Fruit fly (Drosophila melanogaster): ENCODE measurements around the gene RnrL.

Gene RnrL

DNA sequence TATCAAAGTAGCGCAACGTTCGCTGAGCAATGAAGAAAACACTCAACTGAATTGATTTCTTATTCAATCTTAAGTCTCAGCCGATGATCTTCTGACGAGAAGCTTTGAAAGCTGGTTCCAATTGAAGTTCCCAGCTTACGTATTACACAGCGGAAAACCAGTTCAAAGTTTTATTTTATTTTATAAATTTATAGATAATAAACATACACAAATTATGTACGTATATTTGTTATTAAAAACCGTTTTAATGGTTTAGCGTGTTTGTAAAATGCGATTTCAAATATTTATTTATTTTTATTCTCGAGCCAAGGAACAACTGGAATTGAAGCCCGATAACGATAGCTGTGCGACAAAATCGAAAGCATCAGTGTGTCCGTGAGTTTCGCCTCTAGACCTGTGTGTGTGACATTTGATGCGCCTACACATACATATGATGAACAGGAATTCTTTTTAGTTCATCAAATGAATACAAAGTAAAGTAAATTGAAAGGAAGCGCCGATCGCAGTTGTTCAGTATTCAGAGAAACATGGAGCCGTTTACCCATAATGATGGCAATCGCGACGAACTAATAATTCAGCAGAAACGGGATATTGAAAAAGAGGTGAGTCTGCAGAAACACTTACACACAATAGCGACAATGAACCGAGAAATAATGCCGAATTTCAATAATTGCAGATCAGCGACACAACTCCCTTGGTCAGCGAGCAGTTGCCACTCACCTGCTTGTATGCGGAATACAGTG lies 21.1 kb downstream of the RnrL start, which contains the start of the genes CG5390 and CG4968 (continued):
- TF ChIP-seq Eip75B (GFP tag; optimal IDR thresholded peaks at IDR 0.05), result peak; percentile 58
- TF ChIP-seq topi (GFP tag; optimal IDR thresholded peaks at IDR 0.05), result peak; percentile 66
- TF ChIP-seq vri (GFP tag; optimal IDR thresholded peaks at IDR 0.05), result peak; percentile 70
- TF ChIP-seq cyc (GFP tag; optimal IDR thresholded peaks at IDR 0.05), result peak; percentile 55
- peak; percentile 77 for TF ChIP-seq OdsH (GFP tag; optimal IDR thresholded peaks at IDR 0.05)
- TF ChIP-seq CG1621 (tag; optimal IDR thresholded peaks at IDR 0.05), result no peak
- peak; percentile 94 for TF ChIP-seq dsx (GFP tag; optimal IDR thresholded peaks at IDR 0.05; ENCODE audit: poor library complexity, severe bottlenecking)
- TF ChIP-seq CG7368 (GFP tag; optimal IDR thresholded peaks at IDR 0.05), result no peak
- TF ChIP-seq Ets21C (GFP tag; optimal IDR thresholded peaks at IDR 0.05), result peak; percentile 22
- TF ChIP-seq esn (GFP tag; optimal IDR thresholded peaks at IDR 0.05), result peak; percentile 77
- TF ChIP-seq Eip78C (GFP tag), result peak; percentile 90

DNA sequence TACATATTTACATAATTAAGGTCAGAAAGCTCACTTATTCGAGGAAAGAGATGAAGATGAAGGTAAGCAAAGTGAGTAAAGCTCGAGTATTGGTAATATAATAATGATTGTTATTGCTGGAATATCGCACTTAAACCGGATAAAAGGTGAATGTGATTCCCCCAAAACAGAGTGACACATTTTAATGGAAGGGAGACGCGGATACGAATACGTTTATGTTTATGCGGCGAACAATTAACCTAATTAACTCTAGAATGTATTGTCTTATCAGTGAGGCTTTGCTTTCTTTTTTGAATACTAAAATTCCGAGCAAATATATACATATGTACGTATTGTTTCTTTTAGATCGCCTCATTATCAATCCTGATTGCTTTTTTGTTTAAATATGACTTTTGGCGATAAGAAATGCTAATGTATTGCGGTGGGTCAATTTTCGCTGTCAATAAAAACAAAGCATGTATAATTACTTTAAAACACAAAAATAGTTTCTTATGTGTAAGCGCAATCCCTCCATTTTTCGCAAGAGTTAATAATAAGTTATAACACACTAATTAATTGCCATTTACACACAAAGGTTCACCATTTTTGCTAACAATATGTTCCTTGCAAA lies 22.1 kb downstream of the RnrL start:
- TF ChIP-seq Lpt (GFP tag; optimal IDR thresholded peaks at IDR 0.05) (no peak), Hr4 (GFP tag; optimal IDR thresholded peaks at IDR 0.05) (no peak), dac (GFP tag; optimal IDR thresholded peaks at IDR 0.05) (no peak), Eip78C (GFP tag) (peak; percentile 39)

DNA sequence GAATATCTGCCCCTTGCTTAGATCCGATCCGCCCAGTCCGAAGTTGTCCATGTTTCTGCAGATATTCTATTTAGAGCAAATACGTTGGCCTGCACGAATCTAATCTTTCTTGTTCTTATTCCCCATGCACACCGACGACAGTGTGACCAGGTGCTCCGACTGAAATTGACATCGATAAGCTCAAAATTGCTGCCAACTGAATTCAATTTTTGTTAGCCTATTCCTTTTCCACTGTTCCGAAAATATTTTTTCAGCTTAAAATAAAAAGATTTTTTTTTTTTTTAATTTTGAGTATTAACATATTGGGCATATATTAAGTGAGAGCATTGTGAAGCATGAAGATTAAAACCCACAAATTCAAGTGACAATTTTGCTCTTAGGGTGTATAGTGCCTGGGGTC lies 24.0 kb downstream of the RnrL start, which contains the start of gene nmd:
nmd (minus strand) TSS at position 162 of the 400 bp plus-strand sequence.
- TF ChIP-seq ss (GFP tag; optimal IDR thresholded peaks at IDR 0.05) (no peak), dsx (GFP tag; optimal IDR thresholded peaks at IDR 0.05; ENCODE audit: poor library complexity, severe bottlenecking) (no peak), Lpt (GFP tag; optimal IDR thresholded peaks at IDR 0.05) (no peak), spab (GFP tag; optimal IDR thresholded peaks at IDR 0.05) (no peak), fkh (GFP tag; optimal IDR thresholded peaks at IDR 0.05) (no peak), CG31627 (GFP tag; optimal IDR thresholded peaks at IDR 0.05) (peak; percentile 2), pdm3 (GFP tag; optimal IDR thresholded peaks at IDR 0.05) (no peak), CG10669 (GFP tag; optimal IDR thresholded peaks at IDR 0.05) (no peak), CG6276 (GFP tag; optimal IDR thresholded peaks at IDR 0.05) (no peak), CG1621 (tag; optimal IDR thresholded peaks at IDR 0.05) (no peak), CG6792 (GFP tag; optimal IDR thresholded peaks at IDR 0.05) (no peak), eg (GFP tag; IDR thresholded peaks at IDR 0.05) (no peak), CG8319 (GFP tag; optimal IDR thresholded peaks at IDR 0.05) (no peak), CG11902 (GFP tag; optimal IDR thresholded peaks at IDR 0.05) (no peak), CG3919 (GFP tag; optimal IDR thresholded peaks at IDR 0.05) (no peak), salr (GFP tag; optimal IDR thresholded peaks at IDR 0.05) (no peak), Eip78C (GFP tag) (peak; percentile 45), cyc (GFP tag; optimal IDR thresholded peaks at IDR 0.05) (no peak), vri (GFP tag; optimal IDR thresholded peaks at IDR 0.05) (no peak), Sox14 (GFP tag; optimal IDR thresholded peaks at IDR 0.05) (peak; percentile 34), CG11762 (GFP tag; optimal IDR thresholded peaks at IDR 0.05; ENCODE audit: insufficient read depth) (no peak), CG6808 (GFP tag; optimal IDR thresholded peaks at IDR 0.05) (no peak), Hr38 (GFP tag; optimal IDR thresholded peaks at IDR 0.05) (no peak), dac (GFP tag; optimal IDR thresholded peaks at IDR 0.05) (no peak), esn (GFP tag; optimal IDR thresholded peaks at IDR 0.05) (peak; percentile 30), Eip75B (GFP tag; optimal IDR thresholded peaks at IDR 0.05) (no peak), Hr39 (GFP tag; optimal IDR thresholded peaks at IDR 0.05) (no peak), CG6854 (GFP tag; optimal IDR thresholded peaks at IDR 0.05) (no peak), Sox15 (GFP tag; optimal IDR thresholded peaks at IDR 0.05) (no peak), CG6163 (GFP tag; IDR thresholded peaks at IDR 0.05) (no peak)
